Worm (Caenorhabditis elegans) whole organism, L4 larva: ENCODE data around the gene F41G3.19.

Source experiments
- mep-1 ChIP-seq: fragments of 150-350 bp; sonication (generic microtip); optimal IDR thresholded peaks from 3 replicates; lab custom pipeline; 2014; ENCODE audit warnings: missing biosample characterization, missing genetic modification characterization
- set-16 ChIP-seq: fragments of 200-800 bp; sonication (Bioruptor generic); IDR thresholded peaks from 2 replicates; pipeline ENCODE4 v1.3.6; 2022; ENCODE audit warnings: missing genetic modification reagents, missing genetic modification characterization, missing compliant biosample characterization

- TF ChIP-seq set-16 (GFP tag; lab: Robert Waterston, UW) (no peak), mep-1 (tag; lab: Kevin White, UChicago) (no peak)
Observed at ce11 chrII:6788672-6789298, 36.9 kb upstream of the F41G3.19 start, which contains the start of gene T13C2.3.
